Worm (Caenorhabditis elegans): ENCODE results near the gene F59B2.9.

F59B2.9 gene

ce11 chrIII:9052371-9052978 is 40.3 kb upstream of the F59B2.9 start:
- peak; percentile 78; the same call in 1 of the 2 replicates for TF ChIP-seq Y56A3A.18 (GFP tag; IDR thresholded peaks at IDR 0.05)
- TF ChIP-seq sea-2 (GFP tag; IDR thresholded peaks at IDR 0.05): no peak
- TF ChIP-seq zim-3 (tag; optimal IDR thresholded peaks at IDR 0.05): no peak
- no peak for TF ChIP-seq snpc-3.4 (tag; optimal IDR thresholded peaks at IDR 0.05)
- no peak for TF ChIP-seq hlh-12 (tag; optimal IDR thresholded peaks at IDR 0.05)
- TF ChIP-seq Y79H2A.3 (GFP tag; conservative IDR thresholded peaks at IDR 0.05): no peak
- TF ChIP-seq rec-8 (tag; optimal IDR thresholded peaks at IDR 0.05): no peak
- no peak for TF ChIP-seq lag-1 (GFP tag; IDR thresholded peaks at IDR 0.05)
- TF ChIP-seq attf-3 (GFP tag; conservative IDR thresholded peaks at IDR 0.05): no peak
- TF ChIP-seq F57C9.4 (tag; optimal IDR thresholded peaks at IDR 0.05): no peak
- no peak for TF ChIP-seq ceh-58 (GFP tag; IDR thresholded peaks at IDR 0.05)
- TF ChIP-seq ceh-100 (GFP tag; IDR thresholded peaks at IDR 0.05): peak; percentile 59
- TF ChIP-seq T07F8.4 (tag; optimal IDR thresholded peaks at IDR 0.05): no peak
- no peak for TF ChIP-seq dpff-1 (tag; optimal IDR thresholded peaks at IDR 0.05)
- 0 out of 2 replicates have a peak, but pooled peaks have one; percentile 21 for TF ChIP-seq egl-18 (GFP tag; IDR thresholded peaks at IDR 0.05)
- TF ChIP-seq cebp-2 (GFP tag; IDR thresholded peaks at IDR 0.05): peak; percentile 68; the same call in 1 of the 2 replicates
- TF ChIP-seq fkh-3 (tag; optimal IDR thresholded peaks at IDR 0.05): no peak
- no peak for TF ChIP-seq cebp-1 (GFP tag; IDR thresholded peaks at IDR 0.05)
- TF ChIP-seq cebp-1 (tag; optimal IDR thresholded peaks at IDR 0.05): peak; percentile 70
- no peak for TF ChIP-seq efl-1 (GFP tag; optimal IDR thresholded peaks at IDR 0.05)
- no peak for TF ChIP-seq Y53G8AR.9 (GFP tag; conservative IDR thresholded peaks at IDR 0.05)
- no peak for TF ChIP-seq F22D6.2 (tag; optimal IDR thresholded peaks at IDR 0.05)
- no peak for TF ChIP-seq ztf-18 (tag; optimal IDR thresholded peaks at IDR 0.05)
- peak; percentile 80 for TF ChIP-seq dox-1 (GFP tag; IDR thresholded peaks at IDR 0.05)
- no peak for TF ChIP-seq ZK185.1 (tag; optimal IDR thresholded peaks at IDR 0.05; ENCODE audit: poor library complexity, severe bottlenecking)
- 0 out of 2 replicates have a peak, but pooled peaks have one; percentile 53 for TF ChIP-seq lin-26 (GFP tag; IDR thresholded peaks at IDR 0.05)
- TF ChIP-seq ama-1 (optimal IDR thresholded peaks at IDR 0.05): peak; percentile 80
- no peak for TF ChIP-seq ama-1 (GFP tag; optimal IDR thresholded peaks at IDR 0.05)
- TF ChIP-seq ceh-91 (GFP tag; IDR thresholded peaks at IDR 0.05): no peak
- no peak for TF ChIP-seq aptf-2 (GFP tag; conservative IDR thresholded peaks at IDR 0.05)
- peak; percentile 25 to 44 for TF ChIP-seq let-607 (tag; optimal IDR thresholded peaks at IDR 0.05)
- no peak for TF ChIP-seq hlh-26 (GFP tag; conservative IDR thresholded peaks at IDR 0.05)
- peak; percentile 97 for TF ChIP-seq zfh-2 (GFP tag; conservative IDR thresholded peaks at IDR 0.05)
- no peak for TF ChIP-seq akir-1 (GFP tag; optimal IDR thresholded peaks at IDR 0.05)
- TF ChIP-seq F23B12.7 (tag; optimal IDR thresholded peaks at IDR 0.05; ENCODE audit: insufficient read depth): peak; percentile 3
- no peak for TF ChIP-seq madf-8 (GFP tag; conservative IDR thresholded peaks at IDR 0.05)
- TF ChIP-seq nhr-90 (tag; optimal IDR thresholded peaks at IDR 0.05): peak; percentile 45
- TF ChIP-seq D2030.7 (GFP tag; IDR thresholded peaks at IDR 0.05): no peak
- TF ChIP-seq lin-54 (GFP tag; optimal IDR thresholded peaks at IDR 0.05): peak; percentile 49
- no peak for TF ChIP-seq gei-17 (GFP tag; optimal IDR thresholded peaks at IDR 0.05)
- 0 out of 2 replicates have a peak, but pooled peaks have one; percentile 11 for TF ChIP-seq madf-6 (GFP tag; IDR thresholded peaks at IDR 0.05)
- no peak for TF ChIP-seq lir-1 (GFP tag; conservative IDR thresholded peaks at IDR 0.05)
- TF ChIP-seq madf-3 (GFP tag; IDR thresholded peaks at IDR 0.05): no peak; the same call in 1 of the 2 replicates
- TF ChIP-seq F55B11.4 (tag; optimal IDR thresholded peaks at IDR 0.05; ENCODE audit: borderline replicate concordance, insufficient read depth): no peak
- no peak for TF ChIP-seq dpl-1 (GFP tag; optimal IDR thresholded peaks at IDR 0.05)
- TF ChIP-seq ztf-28 (GFP tag; IDR thresholded peaks at IDR 0.05): no peak
- TF ChIP-seq bed-1 (GFP tag; IDR thresholded peaks at IDR 0.05): no peak
- TF ChIP-seq tbp1 (GFP tag; optimal IDR thresholded peaks at IDR 0.05): peak; percentile 36

Data from whole organism, young adult.